Fruit fly (Drosophila melanogaster): ENCODE data around the gene CG5390.

- TF ChIP-seq psq (optimal IDR thresholded peaks at IDR 0.05), result no peak
- no peak for TF ChIP-seq CG8478 (optimal IDR thresholded peaks at IDR 0.05)
- no peak for TF ChIP-seq EcR (GFP tag; optimal IDR thresholded peaks at IDR 0.05)
Observed at dm6 chr2L:10339841-10340240, 33.4 kb upstream of the CG5390 start.
